Fruit fly (Drosophila melanogaster) whole organism, embryonic: ENCODE data around the gene Mst89B.
A peak's percentile ranks its signal among the peaks of the same experiment; 100 is the strongest.

Experiments used
- ATbp ChIP-seq: fragments of 200-800 bp; sonication (Bioruptor generic); optimal IDR thresholded peaks from 2 replicates; lab custom pipeline; 2017; ENCODE audit warnings: missing biosample characterization, mild to moderate bottlenecking, missing genetic modification characterization, missing genetic modification reagents
- Asciz ChIP-seq: fragments of 200-800 bp; sonication (Bioruptor generic); optimal IDR thresholded peaks from 2 replicates; lab custom pipeline; 2017; ENCODE audit warnings: missing biosample characterization, mild to moderate bottlenecking, missing genetic modification characterization, missing genetic modification reagents
- CG11456 ChIP-seq: fragments of 200-800 bp; sonication (Bioruptor generic); IDR thresholded peaks from 3 replicates; pipeline ENCODE4 v1.3.6; 2022; ENCODE audit warnings: missing biosample characterization, missing genetic modification characterization
- CG18599 ChIP-seq: fragments of 200-800 bp; sonication (Bioruptor generic); optimal IDR thresholded peaks from 3 replicates; lab custom pipeline; 2017; ENCODE audit warnings: missing biosample characterization, missing genetic modification characterization, mild to moderate bottlenecking, moderate library complexity, missing genetic modification reagents
- CG2129 ChIP-seq: fragments of 200-800 bp; sonication (Bioruptor generic); IDR thresholded peaks from 2 replicates; pipeline ENCODE4 v1.3.6; 2022; ENCODE audit warnings: missing biosample characterization, missing genetic modification characterization; ENCODE audit not compliant: partially characterized antibody
- CG2678 ChIP-seq: fragments of 200-800 bp; sonication (Bioruptor generic); optimal IDR thresholded peaks from 3 replicates; lab custom pipeline; 2019; ENCODE audit warnings: missing biosample characterization, mild to moderate bottlenecking, missing genetic modification characterization, moderate library complexity
- CG2875 ChIP-seq: fragments of 200-800 bp; sonication (Bioruptor generic); optimal IDR thresholded peaks from 2 replicates; lab custom pipeline; 2017; ENCODE audit warnings: missing biosample characterization, mild to moderate bottlenecking, missing genetic modification characterization, missing genetic modification reagents
- CG33213 ChIP-seq: fragments of 200-800 bp; sonication (Bioruptor generic); optimal IDR thresholded peaks from 3 replicates; lab custom pipeline; 2016; ENCODE audit warnings: missing biosample characterization, missing genetic modification characterization
- CG4282 ChIP-seq: fragments of 200-800 bp; sonication (Bioruptor generic); optimal IDR thresholded peaks from 2 replicates; lab custom pipeline; 2016; ENCODE audit warnings: missing biosample characterization, missing genetic modification characterization
- CG4820 ChIP-seq: fragments of 200-800 bp; sonication (Bioruptor generic); optimal IDR thresholded peaks from 3 replicates; lab custom pipeline; 2016; ENCODE audit warnings: missing biosample characterization, missing genetic modification characterization
- CG7963 ChIP-seq: fragments of 200-800 bp; sonication (Bioruptor generic); IDR thresholded peaks from 3 replicates; pipeline ENCODE4 v1.3.6; 2022; ENCODE audit warnings: missing biosample characterization, missing genetic modification characterization; ENCODE audit not compliant: partially characterized antibody
- CG9727 ChIP-seq: fragments of 200-800 bp; sonication (Bioruptor generic); optimal IDR thresholded peaks from 3 replicates; lab custom pipeline; 2017; ENCODE audit warnings: missing biosample characterization, mild to moderate bottlenecking, missing genetic modification characterization
- CG9932 ChIP-seq: fragments of 200-800 bp; sonication (Bioruptor generic); IDR thresholded peaks from 2 replicates; pipeline ENCODE4 v1.3.6; 2022; ENCODE audit warnings: missing biosample characterization, missing genetic modification characterization
- CTCF ChIP-seq: fragments of 200-800 bp; sonication (Bioruptor generic); optimal IDR thresholded peaks from 2 replicates; lab custom pipeline; 2017; ENCODE audit warnings: missing biosample characterization, mild to moderate bottlenecking, missing genetic modification characterization, moderate library complexity
- D19A ChIP-seq: fragments of 200-800 bp; optimal IDR thresholded peaks from 3 replicates; lab custom pipeline; 2019; ENCODE audit warnings: missing biosample characterization, mild to moderate bottlenecking, missing genetic modification characterization, moderate library complexity
- Dek ChIP-seq: fragments of 200-800 bp; sonication (Bioruptor generic); optimal IDR thresholded peaks from 3 replicates; lab custom pipeline; 2019; ENCODE audit warnings: missing biosample characterization, mild to moderate bottlenecking, missing genetic modification characterization, moderate library complexity
- Dll ChIP-seq: fragments of 200-800 bp; sonication (Bioruptor generic); IDR thresholded peaks from 4 replicates; pipeline ENCODE4 v1.3.6; 2022; ENCODE audit warnings: missing biosample characterization, missing genetic modification characterization; ENCODE audit not compliant: partially characterized antibody
- Ets65A ChIP-seq: fragments of 200-800 bp; sonication (Bioruptor generic); peaks from one replicate; lab custom pipeline; 2016; ENCODE audit warnings: missing biosample characterization, missing genetic modification characterization
- HLH54F ChIP-seq: fragments of 200-800 bp; sonication (Bioruptor generic); optimal IDR thresholded peaks from 3 replicates; lab custom pipeline; 2016; ENCODE audit warnings: missing biosample characterization, missing genetic modification characterization
- Hmr ChIP-seq: fragments of 200-800 bp; sonication (Bioruptor generic); optimal IDR thresholded peaks from 3 replicates; lab custom pipeline; 2017; ENCODE audit warnings: mild to moderate bottlenecking, missing biosample characterization, missing genetic modification reagents, missing genetic modification characterization
- Hsf ChIP-seq: fragments of 200-800 bp; sonication (Bioruptor generic); optimal IDR thresholded peaks from 3 replicates; lab custom pipeline; 2016; ENCODE audit warnings: missing biosample characterization, missing genetic modification characterization
- Lhr ChIP-seq: fragments of 200-800 bp; sonication (Bioruptor generic); optimal IDR thresholded peaks from 3 replicates; lab custom pipeline; 2017; ENCODE audit warnings: mild to moderate bottlenecking, missing biosample characterization, missing genetic modification reagents, missing genetic modification characterization
- MBD-R2 ChIP-seq: fragments of 200-800 bp; sonication (Bioruptor generic); IDR thresholded peaks from 2 replicates; pipeline ENCODE4 v1.3.6; 2022; ENCODE audit warnings: missing biosample characterization, missing genetic modification characterization
- Myb ChIP-seq: fragments of 200-800 bp; sonication (Bioruptor generic); optimal IDR thresholded peaks from 2 replicates; lab custom pipeline; 2016; ENCODE audit warnings: missing biosample characterization, missing genetic modification characterization
- NfI ChIP-seq: fragments of 200-800 bp; sonication (Bioruptor generic); optimal IDR thresholded peaks from 3 replicates; lab custom pipeline; 2018; ENCODE audit warnings: missing biosample characterization, mild to moderate bottlenecking, missing genetic modification characterization, moderate library complexity
- PHDP ChIP-seq: fragments of 200-800 bp; sonication (Bioruptor generic); optimal IDR thresholded peaks from 3 replicates; lab custom pipeline; 2018; ENCODE audit warnings: missing biosample characterization, mild to moderate bottlenecking, missing genetic modification characterization, moderate library complexity
- Ravus ChIP-seq: fragments of 200-800 bp; sonication (Bioruptor generic); IDR thresholded peaks from 2 replicates; pipeline ENCODE4 v1.3.6; 2022; ENCODE audit warnings: missing biosample characterization, missing genetic modification characterization
- Rx ChIP-seq: fragments of 200-800 bp; sonication (Bioruptor generic); IDR thresholded peaks from 2 replicates; pipeline ENCODE4 v1.3.6; 2022; ENCODE audit warnings: missing biosample characterization, missing genetic modification characterization
- Trl ChIP-seq, 3 experiments: fragments of >200 bp in 2 of 3; fragments of 200-800 bp in 1 of 3; sonication (Bioruptor generic) in 1 of 3; optimal IDR thresholded peaks; 2 replicates in 1 of 3; 3 replicates in 2 of 3; lab custom pipeline; 2016 to 2017; ENCODE audit warnings: missing biosample characterization in 1 of 3, missing genetic modification characterization in 1 of 3
- ab ChIP-seq: fragments of 200-800 bp; sonication (Bioruptor generic); optimal IDR thresholded peaks from 2 replicates; lab custom pipeline; 2016; ENCODE audit warnings: missing biosample characterization, missing genetic modification characterization
- ato ChIP-seq: fragments of 200-800 bp; sonication (Bioruptor generic); IDR thresholded peaks from 2 replicates; pipeline ENCODE4 v1.3.6; 2022; ENCODE audit warnings: missing biosample characterization, missing genetic modification characterization; ENCODE audit not compliant: partially characterized antibody
- bigmax ChIP-seq: fragments of 200-800 bp; sonication (Bioruptor generic); optimal IDR thresholded peaks from 2 replicates; lab custom pipeline; 2018; ENCODE audit warnings: missing biosample characterization, mild to moderate bottlenecking, missing genetic modification characterization
- br ChIP-seq: fragments of >200 bp; optimal IDR thresholded peaks from 2 replicates; lab custom pipeline; 2017
- dm ChIP-seq: fragments of 200-800 bp; sonication (Bioruptor generic); optimal IDR thresholded peaks from 3 replicates; lab custom pipeline; 2016; ENCODE audit warnings: missing biosample characterization, missing genetic modification characterization
- eve ChIP-seq, 2 experiments: fragments of >200 bp; optimal IDR thresholded peaks; 2 replicates each; lab custom pipeline; 2017; ENCODE audit warnings: missing biosample characterization in 2 of 2, missing genetic modification characterization in 2 of 2
- ham ChIP-seq: fragments of 200-800 bp; sonication (Bioruptor generic); IDR thresholded peaks from 2 replicates; pipeline ENCODE4 v1.3.6; 2022; ENCODE audit warnings: missing biosample characterization, missing genetic modification characterization
- hth ChIP-seq: fragments of >200 bp; optimal IDR thresholded peaks from 2 replicates; lab custom pipeline; 2017; ENCODE audit warnings: inconsistent platforms
- ken ChIP-seq: fragments of 200-800 bp; sonication (Bioruptor generic); IDR thresholded peaks from 3 replicates; pipeline ENCODE4 v1.3.6; 2022; ENCODE audit warnings: missing biosample characterization, missing genetic modification characterization
- kni ChIP-seq: fragments of 200-800 bp; sonication (Bioruptor generic); optimal IDR thresholded peaks from 3 replicates; lab custom pipeline; 2017; ENCODE audit warnings: mild to moderate bottlenecking, missing biosample characterization, missing genetic modification reagents, missing genetic modification characterization
- luna ChIP-seq: fragments of 200-800 bp; sonication (Bioruptor generic); optimal IDR thresholded peaks from 2 replicates; lab custom pipeline; 2016; ENCODE audit warnings: missing biosample characterization, missing genetic modification characterization
- maf-S ChIP-seq: fragments of 200-800 bp; sonication (Bioruptor generic); optimal IDR thresholded peaks from 2 replicates; lab custom pipeline; 2016; ENCODE audit warnings: missing biosample characterization, missing genetic modification characterization
- otp ChIP-seq: fragments of 200-800 bp; sonication (Bioruptor generic); IDR thresholded peaks from 3 replicates; pipeline ENCODE4, ENCODE4 v1.3.6; 2022; ENCODE audit warnings: missing biosample characterization, missing genetic modification characterization
- psq ChIP-seq: fragments of 200-800 bp; sonication (Bioruptor generic); optimal IDR thresholded peaks from 2 replicates; lab custom pipeline; 2017; ENCODE audit warnings: missing biosample characterization, missing genetic modification characterization
- run ChIP-seq: fragments of 200-800 bp; sonication (Bioruptor generic); optimal IDR thresholded peaks from 3 replicates; lab custom pipeline; 2018; ENCODE audit warnings: missing biosample characterization, mild to moderate bottlenecking, missing genetic modification characterization
- sens-2 ChIP-seq: fragments of 200-800 bp; sonication (Bioruptor generic); IDR thresholded peaks from 2 replicates; pipeline ENCODE4 v1.3.6; 2022; ENCODE audit warnings: missing biosample characterization, missing genetic modification characterization
- shn ChIP-seq: fragments of 200-800 bp; sonication (Bioruptor generic); optimal IDR thresholded peaks from 3 replicates; lab custom pipeline; 2016; ENCODE audit warnings: missing biosample characterization, missing genetic modification characterization
- slou ChIP-seq: fragments of 200-800 bp; sonication (Bioruptor generic); optimal IDR thresholded peaks from 3 replicates; lab custom pipeline; 2016; ENCODE audit warnings: missing biosample characterization, missing genetic modification characterization
- so ChIP-seq: fragments of 200-800 bp; sonication (Bioruptor generic); IDR thresholded peaks from 3 replicates; pipeline ENCODE4 v1.3.6; 2022; ENCODE audit warnings: missing biosample characterization, missing genetic modification characterization
- ssp ChIP-seq: fragments of 200-800 bp; sonication (Bioruptor generic); IDR thresholded peaks from 2 replicates; pipeline ENCODE4 v1.3.6; 2022; ENCODE audit warnings: missing biosample characterization, missing genetic modification characterization
- stc ChIP-seq: fragments of 200-800 bp; sonication (Bioruptor generic); IDR thresholded peaks from 2 replicates; pipeline ENCODE4 v1.3.6; 2022; ENCODE audit warnings: missing biosample characterization, missing genetic modification characterization
- tup ChIP-seq: fragments of 200-800 bp; sonication (Bioruptor generic); optimal IDR thresholded peaks from 2 replicates; lab custom pipeline; 2016; ENCODE audit warnings: missing biosample characterization, mild to moderate bottlenecking, missing genetic modification characterization, moderate library complexity

The Mst89B gene

dm6 chr3R:16224415-16225165 lies 42.2 kb upstream of the Mst89B start (continued):
- no peak for TF ChIP-seq ken
- TF ChIP-seq HLH54F (GFP tag; lab: Kevin White, UChicago): peak; percentile 96
- no peak for TF ChIP-seq Ravus (GFP tag; lab: Robert Waterston, UW)
- peak; percentile 97 for TF ChIP-seq Ets65A (GFP tag; lab: Kevin White, UChicago)
- no peak for TF ChIP-seq CG2129
- peak; percentile 98 for TF ChIP-seq ATbp (GFP tag; lab: Kevin White, UChicago)
- TF ChIP-seq hth (lab: Kevin White, UChicago): no peak
- peak; percentile 98 for TF ChIP-seq CG2875
- no peak for TF ChIP-seq sens-2
- peak; percentile 98 for TF ChIP-seq Dek (tag; lab: Kevin White, UChicago)
- TF ChIP-seq eve (GFP tag; optimal IDR thresholded peaks at IDR 0.05; lab: Kevin White, UChicago): peak in 1 of 2 experiments; percentile 99
- peak; percentile 96 for TF ChIP-seq run (tag; lab: Kevin White, UChicago)
- peak; percentile 97 for TF ChIP-seq CG4820 (GFP tag; lab: Kevin White, UChicago)
- no peak for TF ChIP-seq ham (GFP tag; lab: Robert Waterston, UW)
- peak; percentile 96 for TF ChIP-seq D19A
- no peak for TF ChIP-seq Dll (GFP tag; lab: Robert Waterston, UW)
- no peak for TF ChIP-seq ato (GFP tag; lab: Robert Waterston, UW)
- TF ChIP-seq MBD-R2 (GFP tag; lab: Robert Waterston, UW): no peak
- peak; percentile 96 for TF ChIP-seq maf-S (GFP tag; lab: Kevin White, UChicago)
- TF ChIP-seq ab: peak; percentile 65
- peak; percentile 98 for TF ChIP-seq Asciz (GFP tag; lab: Kevin White, UChicago)
- TF ChIP-seq CG4282 (GFP tag; lab: Kevin White, UChicago): peak; percentile 92
- TF ChIP-seq luna: peak; percentile 88
- TF ChIP-seq dm (GFP tag; lab: Kevin White, UChicago): peak; percentile 94
- TF ChIP-seq Hmr (GFP tag; lab: Kevin White, UChicago): peak; percentile 98
- TF ChIP-seq CG9727 (GFP tag; lab: Kevin White, UChicago): peak; percentile 97
- no peak for TF ChIP-seq Rx (GFP tag; lab: Robert Waterston, UW)
- TF ChIP-seq so (GFP tag; lab: Robert Waterston, UW): no peak
- TF ChIP-seq bigmax: peak; percentile 78
- peak; percentile 96 to 97 for TF ChIP-seq Trl (optimal IDR thresholded peaks at IDR 0.05; lab: Kevin White, UChicago)
- peak; percentile 98 for TF ChIP-seq Trl (GFP tag; optimal IDR thresholded peaks at IDR 0.05; lab: Kevin White, UChicago)
- peak; percentile 99 for TF ChIP-seq CG2678
- peak; percentile 93 for TF ChIP-seq tup (GFP tag; lab: Kevin White, UChicago)
- TF ChIP-seq slou (GFP tag; lab: Kevin White, UChicago): peak; percentile 90
- peak; percentile 95 for TF ChIP-seq Lhr
- TF ChIP-seq shn (GFP tag; lab: Kevin White, UChicago): peak; percentile 94
- no peak for TF ChIP-seq ssp (GFP tag; lab: Robert Waterston, UW)
- TF ChIP-seq CTCF (GFP tag; lab: Kevin White, UChicago): peak; percentile 70
- TF ChIP-seq CG33213: peak; percentile 96
- TF ChIP-seq CG7963 (GFP tag; lab: Robert Waterston, UW): no peak
- TF ChIP-seq CG11456 (GFP tag; lab: Robert Waterston, UW): no peak
- TF ChIP-seq NfI (GFP tag; lab: Kevin White, UChicago): peak; percentile 97
- peak; percentile 81 for TF ChIP-seq kni (GFP tag; lab: Kevin White, UChicago)
- peak; percentile 98 for TF ChIP-seq PHDP (tag; lab: Kevin White, UChicago)
- TF ChIP-seq stc (GFP tag; lab: Robert Waterston, UW): no peak
- no peak for TF ChIP-seq br
- peak; percentile 90 for TF ChIP-seq psq (GFP tag; lab: Kevin White, UChicago)
- no peak for TF ChIP-seq CG9932 (GFP tag; lab: Robert Waterston, UW)
- TF ChIP-seq Hsf (GFP tag; lab: Kevin White, UChicago): peak; percentile 97
- TF ChIP-seq Myb (GFP tag; lab: Kevin White, UChicago): peak; percentile 89
- TF ChIP-seq otp: no peak
- peak; percentile 99 for TF ChIP-seq CG18599 (GFP tag; lab: Kevin White, UChicago)
